Worm (Caenorhabditis elegans): ENCODE measurements around the gene F59E12.6.
A peak's percentile ranks its signal among the peaks of the same experiment; 100 is the strongest.

F59E12.6 gene

ce11 chrII:5587794-5588193 lies 43.0 kb downstream of the F59E12.6 start:
- TF ChIP-seq aly-2 (tag; optimal IDR thresholded peaks at IDR 0.05) (no peak), elt-2 (tag; optimal IDR thresholded peaks at IDR 0.05) (no peak), ceh-82 (tag; optimal IDR thresholded peaks at IDR 0.05) (no peak), R02D3.7 (tag; optimal IDR thresholded peaks at IDR 0.05) (no peak), nhr-77 (tag; optimal IDR thresholded peaks at IDR 0.05) (no peak), skn-1 (tag; optimal IDR thresholded peaks at IDR 0.05) (no peak), nhr-43 (tag; optimal IDR thresholded peaks at IDR 0.05; ENCODE audit: poor library complexity, severe bottlenecking) (no peak), nhr-23 (tag; optimal IDR thresholded peaks at IDR 0.05) (no peak), nhr-12 (tag; optimal IDR thresholded peaks at IDR 0.05) (no peak), lin-15B (tag; optimal IDR thresholded peaks at IDR 0.05) (no peak), fos-1 (tag; optimal IDR thresholded peaks at IDR 0.05) (no peak), fkh-2 (tag; optimal IDR thresholded peaks at IDR 0.05) (no peak), pqm-1 (tag; optimal IDR thresholded peaks at IDR 0.05) (no peak), pha-4 (tag; optimal IDR thresholded peaks at IDR 0.05) (no peak), fkh-10 (GFP tag; optimal IDR thresholded peaks at IDR 0.05) (no peak), snpc-4 (tag; optimal IDR thresholded peaks at IDR 0.05) (no peak), hmg-11 (tag; optimal IDR thresholded peaks at IDR 0.05) (no peak), nhr-28 (tag; optimal IDR thresholded peaks at IDR 0.05) (no peak)

ce11 chrII:5585788-5586187 lies 45.0 kb downstream of the F59E12.6 start, which contains the start of gene lys-8:
Gene lys-8, plus strand, starts transcription at chrII:5586178.
- TF ChIP-seq elt-2 (tag; optimal IDR thresholded peaks at IDR 0.05) (peak; percentile 100), skn-1 (tag; optimal IDR thresholded peaks at IDR 0.05) (no peak), unc-39 (tag; optimal IDR thresholded peaks at IDR 0.05) (no peak), jun-1 (tag; optimal IDR thresholded peaks at IDR 0.05) (peak; percentile 52), snpc-4 (tag; optimal IDR thresholded peaks at IDR 0.05) (peak; percentile 13), ceh-28 (tag; optimal IDR thresholded peaks at IDR 0.05) (no peak), pqm-1 (tag; optimal IDR thresholded peaks at IDR 0.05) (peak; percentile 97), pha-4 (tag; optimal IDR thresholded peaks at IDR 0.05) (peak; percentile 65), sea-2 (GFP tag; optimal IDR thresholded peaks at IDR 0.05) (no peak), hmg-11 (tag; optimal IDR thresholded peaks at IDR 0.05) (no peak), nhr-28 (tag; optimal IDR thresholded peaks at IDR 0.05) (no peak)

- no peak for TF ChIP-seq skn-1 (tag; optimal IDR thresholded peaks at IDR 0.05)
- no peak for TF ChIP-seq ceh-82 (tag; optimal IDR thresholded peaks at IDR 0.05)
- TF ChIP-seq snpc-4 (tag; optimal IDR thresholded peaks at IDR 0.05): no peak
- TF ChIP-seq nhr-77 (tag; optimal IDR thresholded peaks at IDR 0.05): no peak
- TF ChIP-seq unc-62 (GFP tag; optimal IDR thresholded peaks at IDR 0.05): no peak
- TF ChIP-seq nhr-67 (tag; optimal IDR thresholded peaks at IDR 0.05): no peak
- TF ChIP-seq fkh-2 (tag; optimal IDR thresholded peaks at IDR 0.05): no peak
- no peak for TF ChIP-seq nfya-1 (tag; optimal IDR thresholded peaks at IDR 0.05; ENCODE audit: insufficient read depth)
- TF ChIP-seq nhr-237 (tag; optimal IDR thresholded peaks at IDR 0.05): no peak
Measured at ce11 chrII:5582309-5582708, 48.4 kb downstream of the F59E12.6 start, which contains the start of gene T25E4.2. Gene T25E4.2, minus strand, starts transcription at chrII:5582409.

- TF ChIP-seq pha-4 (tag; optimal IDR thresholded peaks at IDR 0.05) (peak; percentile 58), nhr-43 (tag; optimal IDR thresholded peaks at IDR 0.05; ENCODE audit: poor library complexity, severe bottlenecking) (no peak)
Measured at ce11 chrII:5579236-5579635, 51.5 kb downstream of the F59E12.6 start.

ce11 chrII:5578714-5579113 lies 52.0 kb downstream of the F59E12.6 start:
- TF ChIP-seq jun-1 (tag; optimal IDR thresholded peaks at IDR 0.05) (no peak), mdl-1 (tag; optimal IDR thresholded peaks at IDR 0.05) (no peak), hmg-11 (tag; optimal IDR thresholded peaks at IDR 0.05) (no peak), pha-4 (tag; optimal IDR thresholded peaks at IDR 0.05) (no peak), tbx-2 (tag; optimal IDR thresholded peaks at IDR 0.05) (no peak), R02D3.7 (tag; optimal IDR thresholded peaks at IDR 0.05) (no peak), nhr-12 (tag; optimal IDR thresholded peaks at IDR 0.05) (no peak), skn-1 (tag; optimal IDR thresholded peaks at IDR 0.05) (no peak), sea-2 (GFP tag; optimal IDR thresholded peaks at IDR 0.05) (no peak), egl-5 (tag; optimal IDR thresholded peaks at IDR 0.05) (no peak), ceh-16 (tag; optimal IDR thresholded peaks at IDR 0.05) (no peak), nhr-67 (tag; optimal IDR thresholded peaks at IDR 0.05) (no peak), egl-27 (tag; optimal IDR thresholded peaks at IDR 0.05) (no peak)

ce11 chrII:5578035-5578434 lies 52.7 kb downstream of the F59E12.6 start, which contains the start of gene T25E4.1:
Gene T25E4.1, plus strand, starts transcription at chrII:5578335.
- no peak for TF ChIP-seq ceh-9 (tag; optimal IDR thresholded peaks at IDR 0.05)
- no peak for TF ChIP-seq nhr-43 (tag; optimal IDR thresholded peaks at IDR 0.05; ENCODE audit: poor library complexity, severe bottlenecking)
- no peak for TF ChIP-seq ZK546.5 (tag; optimal IDR thresholded peaks at IDR 0.05)
- TF ChIP-seq fos-1 (tag; optimal IDR thresholded peaks at IDR 0.05): no peak
- TF ChIP-seq tbx-2 (tag; optimal IDR thresholded peaks at IDR 0.05): no peak
- TF ChIP-seq nhr-28 (tag; optimal IDR thresholded peaks at IDR 0.05): no peak
- TF ChIP-seq ceh-16 (tag; optimal IDR thresholded peaks at IDR 0.05): no peak
